Fruit fly (Drosophila melanogaster): Measurements from ENCODE around the gene mTerf5.

The mTerf5 gene

DNA sequence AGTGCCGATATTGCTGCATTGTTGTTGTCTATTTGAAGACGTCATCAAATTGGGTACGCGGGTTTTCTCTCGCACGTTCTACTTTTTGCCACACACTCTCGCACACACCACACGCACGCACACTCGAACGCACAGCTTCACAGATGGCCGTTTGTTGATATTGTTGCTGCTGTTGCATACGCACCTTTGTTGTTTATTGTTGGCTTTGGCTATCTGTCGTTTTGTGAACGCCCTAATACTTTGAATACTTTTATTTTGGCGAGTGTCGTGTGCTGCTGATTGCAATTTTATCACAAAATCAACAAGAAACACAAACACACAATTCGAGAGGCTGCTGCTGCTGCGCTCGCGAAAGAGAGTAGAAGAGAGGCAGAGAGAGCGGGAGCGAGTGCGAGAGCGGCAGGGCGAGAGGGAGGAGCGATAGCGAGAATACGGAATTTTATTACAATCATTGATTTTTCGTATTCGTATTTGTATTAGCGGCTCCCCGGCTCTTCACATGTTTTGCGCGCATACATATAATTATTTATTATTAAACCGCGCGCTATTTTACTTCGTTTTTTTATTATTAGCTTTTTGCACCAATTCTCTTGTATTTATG, 24.9 kb downstream of the mTerf5 start (continued):
- no peak for TF ChIP-seq TFAM (GFP tag; optimal IDR thresholded peaks at IDR 0.05)
- TF ChIP-seq Nf-YC (tag; optimal IDR thresholded peaks at IDR 0.05): no peak
- TF ChIP-seq insv (GFP tag; optimal IDR thresholded peaks at IDR 0.05): no peak
- no peak for TF ChIP-seq Ravus (GFP tag; IDR thresholded peaks at IDR 0.05)
- TF ChIP-seq unpg (GFP tag; optimal IDR thresholded peaks at IDR 0.05): peak; percentile 11
- peak; percentile 36 for TF ChIP-seq CG18262 (tag; optimal IDR thresholded peaks at IDR 0.05)
- TF ChIP-seq Vsx1 (GFP tag; optimal IDR thresholded peaks at IDR 0.05): peak; percentile 36
- TF ChIP-seq CG12942 (GFP tag; optimal IDR thresholded peaks at IDR 0.05): peak; percentile 34
- TF ChIP-seq CG9797 (GFP tag; optimal IDR thresholded peaks at IDR 0.05): no peak
- no peak for TF ChIP-seq nmo (GFP tag; optimal IDR thresholded peaks at IDR 0.05)
- no peak for TF ChIP-seq CG11456 (GFP tag; IDR thresholded peaks at IDR 0.05)
- TF ChIP-seq vnd (GFP tag; IDR thresholded peaks at IDR 0.05; ENCODE audit: partially characterized antibody): no peak
- TF ChIP-seq CG10462 (GFP tag; optimal IDR thresholded peaks at IDR 0.05): no peak
- TF ChIP-seq YL-1 (GFP tag; optimal IDR thresholded peaks at IDR 0.05): peak; percentile 12
- TF ChIP-seq CG11504 (tag; optimal IDR thresholded peaks at IDR 0.05): peak; percentile 26
- TF ChIP-seq CG17612 (GFP tag; IDR thresholded peaks at IDR 0.05): no peak
- peak; percentile 22 for TF ChIP-seq Blimp-1 (GFP tag; optimal IDR thresholded peaks at IDR 0.05)
- TF ChIP-seq Hmx (GFP tag; optimal IDR thresholded peaks at IDR 0.05): no peak
- TF ChIP-seq esg (GFP tag; conservative IDR thresholded peaks at IDR 0.05): no peak
- no peak for TF ChIP-seq Awh (GFP tag; IDR thresholded peaks at IDR 0.05)
- TF ChIP-seq twi (tag; optimal IDR thresholded peaks at IDR 0.05): peak; percentile 27
- TF ChIP-seq CG6854 (GFP tag; optimal IDR thresholded peaks at IDR 0.05): peak; percentile 28
- no peak for TF ChIP-seq Rx (GFP tag; IDR thresholded peaks at IDR 0.05)
- TF ChIP-seq her (GFP tag; optimal IDR thresholded peaks at IDR 0.05): peak; percentile 18
- TF ChIP-seq BEAF-32 (GFP tag; optimal IDR thresholded peaks at IDR 0.05): no peak
- TF ChIP-seq tna (GFP tag; IDR thresholded peaks at IDR 0.05; ENCODE audit: partially characterized antibody): no peak
- TF ChIP-seq CG2129 (GFP tag; IDR thresholded peaks at IDR 0.05; ENCODE audit: partially characterized antibody): no peak
- peak; percentile 30 for TF ChIP-seq Spps (tag; optimal IDR thresholded peaks at IDR 0.05)
- TF ChIP-seq Antp (GFP tag; optimal IDR thresholded peaks at IDR 0.05): no peak
- TF ChIP-seq pb (GFP tag; optimal IDR thresholded peaks at IDR 0.05): peak; percentile 49
- no peak for TF ChIP-seq dati (GFP tag; IDR thresholded peaks at IDR 0.05)
- peak; percentile 32 for TF ChIP-seq repo (GFP tag; optimal IDR thresholded peaks at IDR 0.05)
- peak; percentile 71 for TF ChIP-seq nerfin-1 (tag; optimal IDR thresholded peaks at IDR 0.05)
- TF ChIP-seq h (optimal IDR thresholded peaks at IDR 0.05): no peak
- TF ChIP-seq Xbp1 (GFP tag; optimal IDR thresholded peaks at IDR 0.05): no peak

dm6 chr3R:18197802-18198148, 25.7 kb downstream of the mTerf5 start:
- no peak for TF ChIP-seq peb (GFP tag; IDR thresholded peaks at IDR 0.05)
- no peak for TF ChIP-seq eyg (GFP tag; optimal IDR thresholded peaks at IDR 0.05)
- TF ChIP-seq CG12769 (tag; optimal IDR thresholded peaks at IDR 0.05): peak; percentile 65
- TF ChIP-seq emc (GFP tag; optimal IDR thresholded peaks at IDR 0.05): no peak
- TF ChIP-seq tgo (GFP tag; IDR thresholded peaks at IDR 0.05): no peak
- peak; percentile 4 for TF ChIP-seq HmgZ (tag; optimal IDR thresholded peaks at IDR 0.05)
- TF ChIP-seq Dip2 (GFP tag; IDR thresholded peaks at IDR 0.05): no peak
- peak in 1 of 2 experiments; percentile 18 for TF ChIP-seq Trl (optimal IDR thresholded peaks at IDR 0.05)
- TF ChIP-seq Trl (GFP tag; optimal IDR thresholded peaks at IDR 0.05): no peak
- TF ChIP-seq Nf-YB (GFP tag; optimal IDR thresholded peaks at IDR 0.05): no peak
- TF ChIP-seq Gug (GFP tag; IDR thresholded peaks at IDR 0.05): peak; percentile 44; the same call in 3 of the 4 replicates
- TF ChIP-seq sens-2 (GFP tag; IDR thresholded peaks at IDR 0.05): no peak
- TF ChIP-seq klu (GFP tag; IDR thresholded peaks at IDR 0.05): no peak
- no peak for TF ChIP-seq BEAF-32 (GFP tag; optimal IDR thresholded peaks at IDR 0.05)
- peak; percentile 48 for TF ChIP-seq Med (GFP tag)
- TF ChIP-seq chif (GFP tag; optimal IDR thresholded peaks at IDR 0.05): no peak
- TF ChIP-seq Ets65A (GFP tag): peak; percentile 19
- peak; percentile 64 for TF ChIP-seq CG9437 (GFP tag; optimal IDR thresholded peaks at IDR 0.05)
- TF ChIP-seq CG8290 (GFP tag; optimal IDR thresholded peaks at IDR 0.05): no peak
- peak in 1 of 2 experiments; percentile 44 for TF ChIP-seq CG8290 (tag; optimal IDR thresholded peaks at IDR 0.05)
